Worm (Caenorhabditis elegans) whole organism, mixed stage, embryonic: ENCODE measurements around the gene dlc-5.

Source experiments
- M03D4.4 ChIP-seq: sonication (generic microtip); optimal IDR thresholded peaks from 2 replicates; lab custom pipeline; 2017; ENCODE audit warnings: mild to moderate bottlenecking, missing genetic modification characterization, missing compliant biosample characterization
- ceh-83 ChIP-seq: fragments of 200-800 bp; sonication (Bioruptor generic); optimal IDR thresholded peaks from 2 replicates; lab custom pipeline; 2018; ENCODE audit warnings: mild to moderate bottlenecking, missing genetic modification characterization, missing compliant biosample characterization
- cnd-1 ChIP-seq: fragments of 200-800 bp; sonication (Bioruptor generic); optimal IDR thresholded peaks from 2 replicates; lab custom pipeline; 2018; ENCODE audit warnings: mild to moderate bottlenecking, missing genetic modification characterization, missing compliant biosample characterization
- elt-3 ChIP-seq: fragments of 150-350 bp; optimal IDR thresholded peaks from 2 replicates; lab custom pipeline; 2014; ENCODE audit warnings: missing biosample characterization, missing genetic modification characterization
- mab-5 ChIP-seq: fragments of 150-350 bp; optimal IDR thresholded peaks from 2 replicates; lab custom pipeline; 2014; ENCODE audit warnings: missing biosample characterization, missing genetic modification characterization
- nhr-12 ChIP-seq: fragments of 150-350 bp; optimal IDR thresholded peaks from 2 replicates; lab custom pipeline; 2014; ENCODE audit warnings: missing biosample characterization, missing genetic modification characterization
- nhr-237 ChIP-seq: fragments of 150-350 bp; optimal IDR thresholded peaks from 2 replicates; lab custom pipeline; 2014; ENCODE audit warnings: missing biosample characterization, missing genetic modification characterization
- nhr-28 ChIP-seq: fragments of 150-350 bp; optimal IDR thresholded peaks from 2 replicates; lab custom pipeline; 2014; ENCODE audit warnings: missing biosample characterization, missing genetic modification characterization
- sptf-1 ChIP-seq: sonication (generic microtip); optimal IDR thresholded peaks from 2 replicates; lab custom pipeline; 2017; ENCODE audit warnings: mild to moderate bottlenecking, missing genetic modification characterization, moderate library complexity, missing compliant biosample characterization
- unc-39 ChIP-seq: fragments of 150-350 bp; optimal IDR thresholded peaks from 2 replicates; lab custom pipeline; 2014; ENCODE audit warnings: missing biosample characterization, missing genetic modification characterization
- unc-62 ChIP-seq: fragments of 150-350 bp; optimal IDR thresholded peaks from 2 replicates; lab custom pipeline; 2014; ENCODE audit warnings: missing biosample characterization, missing genetic modification reagents, missing genetic modification characterization
- ztf-11 ChIP-seq: fragments of 150-350 bp; optimal IDR thresholded peaks from 2 replicates; lab custom pipeline; 2014; ENCODE audit warnings: missing biosample characterization, missing genetic modification characterization

DNA sequence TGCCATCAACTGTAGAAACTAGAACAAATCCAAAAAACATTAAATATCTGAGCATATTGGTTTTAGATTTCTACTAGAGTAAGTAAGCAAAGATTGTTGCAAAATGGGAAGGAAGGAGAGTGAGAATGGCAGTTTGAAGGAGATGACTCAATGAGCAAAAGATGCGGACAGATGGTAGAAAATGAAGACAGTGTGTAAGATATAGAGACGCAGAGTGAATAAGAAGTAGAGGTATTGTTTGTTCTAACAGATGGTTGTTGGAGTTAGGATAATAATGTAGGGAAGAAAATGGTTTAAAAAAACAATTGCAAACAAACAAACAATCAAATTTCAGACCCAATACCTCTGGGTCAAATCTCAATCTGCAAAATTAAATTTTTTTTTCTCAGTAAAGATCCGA, 33.2 kb downstream of the dlc-5 start, which contains the start of gene tmed-13:
- TF ChIP-seq M03D4.4 (tag; lab: Kevin White, UChicago) (no peak), ztf-11 (tag; lab: Kevin White, UChicago) (no peak), cnd-1 (tag; lab: Kevin White, UChicago) (peak; percentile 91), unc-62 (no peak), unc-39 (tag; lab: Kevin White, UChicago) (no peak), elt-3 (tag; lab: Kevin White, UChicago) (no peak), mab-5 (tag; lab: Kevin White, UChicago) (no peak), sptf-1 (tag; lab: Kevin White, UChicago) (no peak), nhr-12 (tag; lab: Kevin White, UChicago) (no peak), nhr-28 (no peak), nhr-237 (tag; lab: Kevin White, UChicago) (no peak), ceh-83 (GFP tag; lab: Kevin White, UChicago) (no peak)
